Worm (Caenorhabditis elegans): ENCODE measurements around the gene F09C6.15.

Gene F09C6.15

ce11 chrV:16902726-16903125, 9.2 kb downstream of the F09C6.15 start, which contains the start of gene srd-68:
TSS of gene srd-68 (minus strand) at chrV:16902826.
- no peak for TF ChIP-seq nhr-25 (tag; optimal IDR thresholded peaks at IDR 0.05; ENCODE audit: borderline replicate concordance, insufficient read depth)
- TF ChIP-seq ZK337.2 (GFP tag; IDR thresholded peaks at IDR 0.05) = no peak

DNA sequence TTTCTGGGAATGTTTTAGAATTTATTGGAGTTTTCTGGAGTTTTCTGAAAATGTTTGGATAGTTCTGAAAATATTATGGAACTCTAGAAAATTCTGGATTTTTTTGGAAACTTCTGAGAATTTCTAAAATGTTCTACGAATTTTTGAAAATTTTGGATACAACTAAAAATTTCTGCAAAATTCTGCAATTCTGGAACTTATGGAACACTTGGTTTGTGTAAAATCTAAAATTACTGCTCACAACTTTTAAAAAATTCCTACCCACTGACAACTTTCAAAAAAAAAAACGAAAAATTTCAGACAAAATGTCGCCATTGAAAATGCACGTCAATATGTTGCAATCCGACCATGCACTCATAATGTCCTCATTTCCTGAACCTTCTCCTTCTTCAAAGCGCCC, 11.1 kb downstream of the F09C6.15 start, which contains the start of gene nhr-262:
Gene nhr-262, plus strand, starts transcription at position 301 of the 400 bp plus-strand sequence.
- TF ChIP-seq arid-1 (GFP tag; conservative IDR thresholded peaks at IDR 0.05) = no peak
- no peak for TF ChIP-seq Y75B8A.6 (GFP tag; IDR thresholded peaks at IDR 0.05)

DNA sequence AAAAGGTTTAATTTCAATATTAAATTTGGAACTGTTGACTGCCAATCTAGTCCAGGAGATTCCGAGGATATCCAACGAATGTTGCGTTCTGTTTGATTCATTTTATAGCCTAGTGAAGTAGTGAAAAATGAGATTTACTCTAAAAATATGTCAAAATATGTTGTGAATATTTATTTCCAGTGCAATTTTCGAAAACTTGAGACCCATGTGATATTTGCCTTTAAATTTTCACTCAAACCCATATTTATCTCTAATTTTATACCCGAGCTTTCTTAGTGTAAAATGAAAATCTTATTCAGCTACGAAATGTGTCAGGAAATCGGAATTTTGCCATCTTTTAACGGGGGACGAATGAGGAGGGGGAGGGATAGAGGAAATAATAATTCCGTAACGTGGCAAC, 16.3 kb downstream of the F09C6.15 start, which contains the start of gene F09C6.16:
Gene F09C6.16, minus strand, starts transcription at position 101 of the 400 bp plus-strand sequence.
- peak in 1 of 2 experiments; percentile 6 for TF ChIP-seq unc-62 (GFP tag; optimal IDR thresholded peaks at IDR 0.05 in 1 of 2)
- no peak for TF ChIP-seq unc-62 (tag; optimal IDR thresholded peaks at IDR 0.05)
- TF ChIP-seq egl-43 (GFP tag; IDR thresholded peaks at IDR 0.05) = no peak

DNA sequence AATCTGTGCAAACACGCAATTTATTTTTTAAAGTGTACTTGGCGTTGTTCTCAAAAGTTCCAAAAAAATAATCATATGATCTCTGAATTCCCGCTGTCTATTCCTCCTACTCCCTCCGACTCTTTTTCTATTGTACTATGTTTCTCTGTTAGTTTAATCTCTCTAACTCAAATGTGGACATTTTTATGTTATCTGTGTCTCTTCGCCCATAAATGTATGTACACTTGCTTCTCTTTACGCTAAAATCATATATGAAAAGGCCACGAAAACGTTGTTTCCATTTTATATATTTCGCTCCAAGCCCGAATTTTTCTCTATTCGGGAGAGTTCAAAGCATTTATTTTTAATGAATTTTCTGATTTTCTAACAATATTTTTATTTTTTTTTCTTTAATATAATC, 17.3 kb downstream of the F09C6.15 start:
- 0 out of 2 replicates have a peak, but pooled peaks have one; percentile 20 for TF ChIP-seq dmd-6 (GFP tag; IDR thresholded peaks at IDR 0.05)
- TF ChIP-seq zfp-3 (GFP tag; conservative IDR thresholded peaks at IDR 0.05) = no peak

ce11 chrV:16911294-16911693, 17.8 kb downstream of the F09C6.15 start:
- TF ChIP-seq ZK337.2 (GFP tag; IDR thresholded peaks at IDR 0.05) = no peak
- TF ChIP-seq Y75B8A.6 (GFP tag; IDR thresholded peaks at IDR 0.05) = no peak
- TF ChIP-seq nhr-28 (tag; optimal IDR thresholded peaks at IDR 0.05) = peak; percentile 49
- no peak for TF ChIP-seq nhr-6 (tag; optimal IDR thresholded peaks at IDR 0.05)
- no peak for TF ChIP-seq lsy-2 (tag; optimal IDR thresholded peaks at IDR 0.05)
- no peak for TF ChIP-seq nhr-42 (GFP tag; IDR thresholded peaks at IDR 0.05)
- no peak for TF ChIP-seq lin-13 (GFP tag; optimal IDR thresholded peaks at IDR 0.05)
- peak; percentile 69 for TF ChIP-seq pqm-1 (tag; optimal IDR thresholded peaks at IDR 0.05)
- no peak for TF ChIP-seq egl-43 (GFP tag; IDR thresholded peaks at IDR 0.05)
- no peak for TF ChIP-seq T20F7.1 (GFP tag; optimal IDR thresholded peaks at IDR 0.05)
- no peak for TF ChIP-seq unc-130 (GFP tag; optimal IDR thresholded peaks at IDR 0.05)
- no peak for TF ChIP-seq vab-7 (GFP tag; IDR thresholded peaks at IDR 0.05)
- peak; percentile 54; the same call in 1 of the 2 replicates for TF ChIP-seq dmd-6 (GFP tag; IDR thresholded peaks at IDR 0.05)

- TF ChIP-seq Y5F2A.4 (GFP tag; optimal IDR thresholded peaks at IDR 0.05) = no peak
- TF ChIP-seq hlh-11 (tag; optimal IDR thresholded peaks at IDR 0.05) = no peak
- no peak for TF ChIP-seq dmd-9 (GFP tag; IDR thresholded peaks at IDR 0.05)
- TF ChIP-seq attf-4 (tag; optimal IDR thresholded peaks at IDR 0.05) = no peak
- no peak for TF ChIP-seq mdt-29 (GFP tag; IDR thresholded peaks at IDR 0.05)
- no peak for TF ChIP-seq ceh-44 (GFP tag; IDR thresholded peaks at IDR 0.05)
- no peak for TF ChIP-seq nhr-48 (tag; optimal IDR thresholded peaks at IDR 0.05)
- TF ChIP-seq zip-11 (GFP tag; IDR thresholded peaks at IDR 0.05) = no peak
These were observed 18.4 kb downstream of the F09C6.15 start, which contains the start of gene nhr-116 for ce11 chrV:16911934-16912333. TSS of gene nhr-116 (plus strand) at chrV:16912234.

ce11 chrV:16916079-16916478, 22.5 kb downstream of the F09C6.15 start, which contains the start of gene F09C6.10:
TSS of gene F09C6.10 (minus strand) at chrV:16916179.
- no peak for TF ChIP-seq hmg-1.1 (GFP tag; IDR thresholded peaks at IDR 0.05)
- no peak for TF ChIP-seq dmd-9 (GFP tag; IDR thresholded peaks at IDR 0.05)
- no peak for TF ChIP-seq fkh-10 (GFP tag; optimal IDR thresholded peaks at IDR 0.05)
- no peak for TF ChIP-seq ZK337.2 (GFP tag; IDR thresholded peaks at IDR 0.05)
- no peak for TF ChIP-seq ceh-32 (tag; optimal IDR thresholded peaks at IDR 0.05; ENCODE audit: poor library complexity)
- no peak for TF ChIP-seq Y75B8A.6 (GFP tag; IDR thresholded peaks at IDR 0.05)
